Worm (Caenorhabditis elegans) whole organism, L4 larva: ENCODE measurements around the gene emb-30.

Source experiments
- F26F4.8 ChIP-seq: fragments of 200-800 bp; sonication (Bioruptor generic); conservative IDR thresholded peaks from 2 replicates; pipeline ENCODE4 v1.3.6; 2022; ENCODE audit warnings: missing genetic modification characterization, missing compliant biosample characterization
- F37D6.2 ChIP-seq: sonication (generic microtip); optimal IDR thresholded peaks from 2 replicates; lab custom pipeline; 2016; ENCODE audit warnings: mild to moderate bottlenecking, missing genetic modification characterization, missing compliant biosample characterization
- F49E8.2 ChIP-seq: sonication (generic microtip); optimal IDR thresholded peaks from 2 replicates; lab custom pipeline; 2016; ENCODE audit warnings: missing compliant biosample characterization, mild to moderate bottlenecking, missing genetic modification characterization, borderline replicate concordance
- T26A8.4 ChIP-seq: fragments of 200-800 bp; sonication (Bioruptor generic); IDR thresholded peaks from 2 replicates; pipeline ENCODE4 v1.3.6; 2022; ENCODE audit warnings: missing genetic modification characterization, missing compliant biosample characterization
- Y75B8A.6 ChIP-seq: fragments of 200-800 bp; sonication (Bioruptor generic); IDR thresholded peaks from 2 replicates; pipeline ENCODE4 v1.3.6; 2022; ENCODE audit warnings: missing genetic modification reagents, missing genetic modification characterization, missing compliant biosample characterization
- aha-1 ChIP-seq: fragments of 150-350 bp; peaks from one replicate; lab custom pipeline; 2014; ENCODE audit warnings: missing biosample characterization, missing genetic modification characterization
- aly-2 ChIP-seq: sonication (generic microtip); optimal IDR thresholded peaks from 2 replicates; lab custom pipeline; 2018; ENCODE audit warnings: missing biosample characterization, missing genetic modification characterization
- ama-1 ChIP-seq: fragments of 150-350 bp; optimal IDR thresholded peaks from 2 replicates; lab custom pipeline; 2014; ENCODE audit warnings: inconsistent platforms, mixed read lengths
- arid-1 ChIP-seq: fragments of 200-800 bp; sonication (Bioruptor generic); conservative IDR thresholded peaks from 2 replicates; pipeline ENCODE4 v1.3.6; 2022; ENCODE audit warnings: missing genetic modification reagents, missing genetic modification characterization, missing compliant biosample characterization
- ceh-28 ChIP-seq: fragments of 150-350 bp; optimal IDR thresholded peaks from 2 replicates; lab custom pipeline; 2014; ENCODE audit warnings: missing biosample characterization, missing genetic modification reagents, missing genetic modification characterization
- ceh-62 ChIP-seq: sonication (generic microtip); optimal IDR thresholded peaks from 2 replicates; lab custom pipeline; 2017; ENCODE audit warnings: missing biosample characterization, missing genetic modification characterization
- ces-1 ChIP-seq: fragments of 150-350 bp; sonication (generic microtip); optimal IDR thresholded peaks from 4 replicates; lab custom pipeline; 2014; ENCODE audit warnings: missing biosample characterization, missing genetic modification reagents, missing genetic modification characterization
- ctbp-1 ChIP-seq: fragments of 200-800 bp; sonication (Bioruptor generic); IDR thresholded peaks from 2 replicates; pipeline ENCODE4 v1.3.6; 2022; ENCODE audit warnings: missing genetic modification reagents, missing genetic modification characterization, missing compliant biosample characterization
- daf-12 ChIP-seq: fragments of 150-350 bp; optimal IDR thresholded peaks from 2 replicates; lab custom pipeline; 2014; ENCODE audit warnings: missing biosample characterization, missing genetic modification reagents, missing genetic modification characterization
- daf-16 ChIP-seq, 3 experiments: sonication (generic microtip); optimal IDR thresholded peaks; 2 replicates each; lab custom pipeline; 2016 to 2017; ENCODE audit warnings: missing genetic modification characterization in 3 of 3, missing genetic modification reagents in 3 of 3, mild to moderate bottlenecking in 2 of 3, missing compliant biosample characterization in 2 of 3, missing biosample characterization in 1 of 3, moderate library complexity in 1 of 3
- daf-8 ChIP-seq: fragments of 200-800 bp; sonication (Bioruptor generic); IDR thresholded peaks from 2 replicates; pipeline ENCODE4 v1.3.6; 2022; ENCODE audit warnings: missing genetic modification characterization, missing compliant biosample characterization
- dmd-6 ChIP-seq: fragments of 200-800 bp; sonication (Bioruptor generic); IDR thresholded peaks from 2 replicates; pipeline ENCODE4 v1.3.6; 2022; ENCODE audit warnings: missing genetic modification reagents, missing genetic modification characterization, missing compliant biosample characterization
- dmd-9 ChIP-seq: fragments of 200-800 bp; sonication (Bioruptor generic); IDR thresholded peaks from 2 replicates; pipeline ENCODE4 v1.3.6; 2022; ENCODE audit warnings: missing genetic modification reagents, missing genetic modification characterization, missing compliant biosample characterization
- dve-1 ChIP-seq: sonication (generic microtip); optimal IDR thresholded peaks from 2 replicates; lab custom pipeline; 2017; ENCODE audit warnings: antibody characterized with exemption, mild to moderate bottlenecking, missing genetic modification characterization, missing compliant biosample characterization; ENCODE audit not compliant: insufficient read depth
- egl-43 ChIP-seq: fragments of 200-800 bp; sonication (Bioruptor generic); IDR thresholded peaks from 2 replicates; pipeline ENCODE4 v1.3.6; 2022; ENCODE audit warnings: missing genetic modification reagents, missing genetic modification characterization, missing compliant biosample characterization
- hif-1 ChIP-seq, 2 experiments: sonication (generic microtip); optimal IDR thresholded peaks; 2 replicates each; lab custom pipeline; 2016 to 2017; ENCODE audit warnings: missing compliant biosample characterization in 2 of 2, missing genetic modification characterization in 2 of 2, missing genetic modification reagents in 2 of 2, missing genotype in 2 of 2, mild to moderate bottlenecking in 1 of 2
- hmg-1.1 ChIP-seq: fragments of 200-800 bp; sonication (Bioruptor generic); IDR thresholded peaks from 2 replicates; pipeline ENCODE4 v1.3.6; 2022; ENCODE audit warnings: missing genetic modification reagents, missing genetic modification characterization, missing compliant biosample characterization
- lim-7 ChIP-seq: fragments of 200-800 bp; sonication (Bioruptor generic); IDR thresholded peaks from 2 replicates; pipeline ENCODE4 v1.3.6; 2022; ENCODE audit warnings: missing genetic modification characterization, missing compliant biosample characterization
- lin-1 ChIP-seq: fragments of 200-800 bp; sonication (Bioruptor generic); IDR thresholded peaks from 2 replicates; pipeline ENCODE4 v1.3.6; 2022; ENCODE audit warnings: missing genetic modification reagents, missing genetic modification characterization, missing compliant biosample characterization
- lin-15B ChIP-seq: fragments of 150-350 bp; sonication (generic microtip); optimal IDR thresholded peaks from 3 replicates; lab custom pipeline; 2014; ENCODE audit warnings: missing biosample characterization, missing genetic modification characterization
- lsy-2 ChIP-seq, 2 experiments: fragments of 150-350 bp in 1 of 2; sonication (generic microtip) in 1 of 2; optimal IDR thresholded peaks; 2 replicates each; lab custom pipeline; 2014 to 2017; ENCODE audit warnings: missing biosample characterization in 2 of 2, missing genetic modification characterization in 2 of 2
- madf-5 ChIP-seq, 2 experiments: fragments of 200-800 bp; sonication (Bioruptor generic); IDR thresholded peaks; 2 replicates each; pipeline ENCODE4 v1.3.6; 2022; ENCODE audit warnings: missing compliant biosample characterization in 2 of 2, missing genetic modification characterization in 2 of 2
- mep-1 ChIP-seq: fragments of 150-350 bp; sonication (generic microtip); optimal IDR thresholded peaks from 3 replicates; lab custom pipeline; 2014; ENCODE audit warnings: missing biosample characterization, missing genetic modification characterization
- mes-2 ChIP-seq: sonication (generic microtip); optimal IDR thresholded peaks from 2 replicates; lab custom pipeline; 2016; ENCODE audit warnings: missing genotype, mild to moderate bottlenecking, missing genetic modification characterization, missing compliant biosample characterization; ENCODE audit not compliant: poor library complexity, severe bottlenecking
- mxl-2 ChIP-seq: fragments of 200-800 bp; sonication (Bioruptor generic); conservative IDR thresholded peaks from 2 replicates; pipeline ENCODE4 v1.3.6; 2022; ENCODE audit warnings: missing genetic modification reagents, missing genetic modification characterization, missing compliant biosample characterization
- mxl-3 ChIP-seq: fragments of 200-800 bp; sonication (Bioruptor generic); optimal IDR thresholded peaks from 2 replicates; lab custom pipeline; 2018; ENCODE audit warnings: mild to moderate bottlenecking, missing genetic modification characterization, missing compliant biosample characterization
- nhr-10 ChIP-seq: fragments of 150-350 bp; optimal IDR thresholded peaks from 2 replicates; lab custom pipeline; 2014; ENCODE audit warnings: missing biosample characterization, missing genetic modification characterization
- nhr-28 ChIP-seq: fragments of 150-350 bp; optimal IDR thresholded peaks from 2 replicates; lab custom pipeline; 2014; ENCODE audit warnings: missing biosample characterization, missing genetic modification characterization
- nhr-42 ChIP-seq: fragments of 200-800 bp; sonication (Bioruptor generic); IDR thresholded peaks from 2 replicates; pipeline ENCODE4 v1.3.6; 2022; ENCODE audit warnings: missing genetic modification characterization, missing compliant biosample characterization
- nhr-6 ChIP-seq: fragments of 150-350 bp; optimal IDR thresholded peaks from 2 replicates; lab custom pipeline; 2014; ENCODE audit warnings: missing biosample characterization, missing genetic modification characterization
- nhr-76 ChIP-seq: fragments of 150-350 bp; optimal IDR thresholded peaks from 2 replicates; lab custom pipeline; 2014; ENCODE audit warnings: missing biosample characterization, missing genetic modification characterization
- pha-4 ChIP-seq, 2 experiments: fragments of 150-350 bp in 1 of 2; fragments of 200-800 bp in 1 of 2; sonication (Bioruptor generic) in 1 of 2; IDR thresholded peaks in 1 of 2; optimal IDR thresholded peaks in 1 of 2; 2 replicates each; pipeline versions ENCODE4 v1.3.6 to Lab custom; 2014 to 2022; ENCODE audit warnings: missing genetic modification characterization in 2 of 2, missing genetic modification reagents in 2 of 2, missing biosample characterization in 1 of 2, missing compliant biosample characterization in 1 of 2
- saeg-2 ChIP-seq: fragments of 200-800 bp; sonication (Bioruptor generic); IDR thresholded peaks from 2 replicates; pipeline ENCODE4 v1.3.6; 2022; ENCODE audit warnings: missing genetic modification reagents, missing genetic modification characterization, missing compliant biosample characterization
- set-16 ChIP-seq: fragments of 200-800 bp; sonication (Bioruptor generic); IDR thresholded peaks from 2 replicates; pipeline ENCODE4 v1.3.6; 2022; ENCODE audit warnings: missing genetic modification reagents, missing genetic modification characterization, missing compliant biosample characterization
- unc-39 ChIP-seq: sonication (generic microtip); optimal IDR thresholded peaks from 2 replicates; lab custom pipeline; 2017; ENCODE audit warnings: missing biosample characterization, missing genetic modification characterization
- unc-62 ChIP-seq, 3 experiments: fragments of 150-350 bp in 1 of 3; sonication (generic microtip); optimal IDR thresholded peaks in 2 of 3; peaks in 1 of 3; 1 replicate in 1 of 3; 2 replicates in 2 of 3; lab custom pipeline; 2014 to 2017; ENCODE audit warnings: missing biosample characterization in 3 of 3, missing genetic modification characterization in 3 of 3, missing genetic modification reagents in 3 of 3, missing genotype in 1 of 3
- zip-11 ChIP-seq: fragments of 200-800 bp; sonication (Bioruptor generic); IDR thresholded peaks from 2 replicates; pipeline ENCODE4 v1.3.6; 2022; ENCODE audit warnings: missing genetic modification characterization, missing compliant biosample characterization

Gene emb-30

ce11 chrIII:9461894-9462784 is 20.9 kb upstream of the emb-30 start:
- no peak for TF ChIP-seq dmd-6 (GFP tag; lab: Robert Waterston, UW)
- TF ChIP-seq mxl-2 (GFP tag; lab: Robert Waterston, UW), result no peak
- TF ChIP-seq daf-8, result no peak
- peak; percentile 73 for TF ChIP-seq egl-43
- TF ChIP-seq mes-2 (tag; lab: Kevin White, UChicago), result no peak
- TF ChIP-seq ctbp-1 (GFP tag; lab: Robert Waterston, UW), result 0 out of 2 replicates have a peak, but pooled peaks have one; percentile 18
- 0 out of 2 replicates have a peak, but pooled peaks have one; percentile 20 for TF ChIP-seq set-16 (GFP tag; lab: Robert Waterston, UW)
- TF ChIP-seq ama-1 (lab: Kevin White, UChicago), result peak; percentile 89
- TF ChIP-seq nhr-10 (tag; lab: Kevin White, UChicago), result peak; percentile 50
- TF ChIP-seq zip-11 (GFP tag; lab: Robert Waterston, UW), result no peak
- 0 out of 2 replicates have a peak, but pooled peaks have one; percentile 26 for TF ChIP-seq pha-4 (GFP tag; IDR thresholded peaks at IDR 0.05; lab: Robert Waterston, UW)
- no peak for TF ChIP-seq pha-4 (tag; optimal IDR thresholded peaks at IDR 0.05; lab: Kevin White, UChicago)
- peak; percentile 28 for TF ChIP-seq aha-1
- no peak for TF ChIP-seq unc-39 (tag; lab: Kevin White, UChicago)
- 0 out of 2 replicates have a peak, but pooled peaks have one; percentile 49 for TF ChIP-seq nhr-42 (GFP tag; lab: Robert Waterston, UW)
- peak; percentile 2 for TF ChIP-seq mxl-3 (GFP tag; lab: Kevin White, UChicago)
- peak; percentile 78 for TF ChIP-seq aly-2 (tag; lab: Kevin White, UChicago)
- TF ChIP-seq lin-1 (GFP tag; lab: Robert Waterston, UW), result peak; percentile 49; the same call in 1 of the 2 replicates
- TF ChIP-seq lin-15B (tag; lab: Kevin White, UChicago), result no peak
- TF ChIP-seq nhr-6 (tag; lab: Kevin White, UChicago), result no peak
- TF ChIP-seq hmg-1.1 (GFP tag; lab: Robert Waterston, UW), result no peak
- TF ChIP-seq lim-7 (GFP tag; lab: Robert Waterston, UW), result 0 out of 2 replicates have a peak, but pooled peaks have one; percentile 32
- TF ChIP-seq nhr-28 (tag; lab: Kevin White, UChicago), result no peak
- peak in 1 of 2 experiments; percentile 91 for TF ChIP-seq unc-62 (GFP tag; optimal IDR thresholded peaks at IDR 0.05 in 1 of 2; lab: Kevin White, UChicago)
- no peak for TF ChIP-seq unc-62 (tag; optimal IDR thresholded peaks at IDR 0.05; lab: Kevin White, UChicago)
- TF ChIP-seq arid-1 (GFP tag; lab: Robert Waterston, UW), result no peak
- TF ChIP-seq F26F4.8 (GFP tag; lab: Robert Waterston, UW), result 0 out of 2 replicates have a peak, but pooled peaks have one; percentile 32
- TF ChIP-seq, all 104 proteins: peak for 14

ce11 chrIII:9457192-9458103 is 16.2 kb upstream of the emb-30 start:
- TF ChIP-seq nhr-76 (tag; lab: Kevin White, UChicago) (no peak), F49E8.2 (tag; lab: Kevin White, UChicago) (no peak), T26A8.4 (GFP tag; lab: Robert Waterston, UW) (0 out of 2 replicates have a peak, but pooled peaks have one; percentile 31), daf-12 (tag; lab: Kevin White, UChicago) (no peak), hif-1 (tag; optimal IDR thresholded peaks at IDR 0.05; lab: Kevin White, UChicago) (no peak), dmd-9 (GFP tag; lab: Robert Waterston, UW) (0 out of 2 replicates have a peak, but pooled peaks have one; percentile 14), Y75B8A.6 (GFP tag; lab: Robert Waterston, UW) (no peak), aha-1 (peak; percentile 99), ceh-28 (no peak), hmg-1.1 (GFP tag; lab: Robert Waterston, UW) (peak; percentile 38; the same call in 1 of the 2 replicates), ama-1 (lab: Kevin White, UChicago) (peak; percentile 28), set-16 (GFP tag; lab: Robert Waterston, UW) (peak; percentile 54), dve-1 (no peak), unc-62 (GFP tag; optimal IDR thresholded peaks at IDR 0.05 in 1 of 2; lab: Kevin White, UChicago) (peak in 1 of 2 experiments; percentile 100), unc-62 (tag; optimal IDR thresholded peaks at IDR 0.05; lab: Kevin White, UChicago) (no peak), lsy-2 (tag; optimal IDR thresholded peaks at IDR 0.05; lab: Kevin White, UChicago) (peak in 1 of 2 experiments; percentile 53), mep-1 (tag; lab: Kevin White, UChicago) (peak; percentile 16), ceh-62 (tag; lab: Kevin White, UChicago) (no peak), daf-16 (GFP tag; optimal IDR thresholded peaks at IDR 0.05; lab: Kevin White, UChicago) (peak in 1 of 2 experiments; percentile 32), daf-16 (tag; optimal IDR thresholded peaks at IDR 0.05; lab: Kevin White, UChicago) (no peak), saeg-2 (no peak), nhr-28 (tag; lab: Kevin White, UChicago) (peak; percentile 42), F37D6.2 (tag; lab: Kevin White, UChicago) (no peak), madf-5 (GFP tag; IDR thresholded peaks at IDR 0.05; lab: Robert Waterston, UW) (no peak), ces-1 (GFP tag; lab: Kevin White, UChicago) (no peak)
